Fruit fly (Drosophila melanogaster) whole organism, adult: ENCODE data around the gene ouib.

ENCODE experiments used
- CG7045 ChIP-seq: fragments of 200-800 bp; sonication (Bioruptor generic); optimal IDR thresholded peaks from 2 replicates; lab custom pipeline; 2017; ENCODE audit warnings: missing biosample characterization, mild to moderate bottlenecking, missing genetic modification characterization
- Clk ChIP-seq: fragments of 200-800 bp; sonication (Bioruptor generic); optimal IDR thresholded peaks from 2 replicates; lab custom pipeline; 2017; ENCODE audit warnings: missing biosample characterization, missing genetic modification characterization
- Mnt ChIP-seq: fragments of 200-800 bp; sonication (Bioruptor generic); optimal IDR thresholded peaks from 2 replicates; lab custom pipeline; 2016; ENCODE audit warnings: missing biosample characterization, mild to moderate bottlenecking, missing genetic modification characterization
- cic ChIP-seq: fragments of 200-800 bp; sonication (Bioruptor generic); optimal IDR thresholded peaks from 2 replicates; lab custom pipeline; 2017; ENCODE audit warnings: missing biosample characterization, mild to moderate bottlenecking, missing genetic modification characterization, moderate library complexity
- kay ChIP-seq: fragments of 200-800 bp; sonication (Bioruptor generic); peaks from one replicate; lab custom pipeline; 2016; ENCODE audit warnings: missing biosample characterization, missing genetic modification characterization, borderline replicate concordance
- ovo ChIP-seq: fragments of 200-800 bp; sonication (Bioruptor generic); optimal IDR thresholded peaks from 2 replicates; lab custom pipeline; 2016; ENCODE audit warnings: missing biosample characterization, missing genetic modification characterization

DNA sequence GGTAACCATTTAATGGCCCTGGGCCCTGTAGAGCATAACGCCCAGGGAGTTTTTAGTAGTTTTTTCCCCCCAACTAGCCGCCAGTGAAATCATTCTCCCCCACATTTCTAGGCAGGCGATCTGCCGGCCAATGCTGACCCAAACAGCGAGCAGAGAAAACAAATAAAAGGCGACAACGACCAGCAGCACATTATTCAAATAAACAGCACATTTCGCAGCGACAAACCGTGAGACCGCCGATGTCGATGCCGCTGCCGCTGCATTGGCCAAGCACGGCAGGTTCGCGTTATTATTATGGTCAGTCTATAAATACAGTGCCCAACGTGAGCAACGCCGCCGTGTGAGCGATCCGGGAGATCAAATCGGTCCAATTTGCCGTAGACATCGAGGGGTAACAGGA, 6.4 kb upstream of the ouib start, which contains the start of gene CG11760:
- TF ChIP-seq Mnt (GFP tag; lab: Kevin White, UChicago) (no peak), CG7045 (GFP tag; lab: Kevin White, UChicago) (no peak), ovo (GFP tag; lab: Kevin White, UChicago) (no peak), Clk (GFP tag; lab: Kevin White, UChicago) (no peak), kay (GFP tag; lab: Kevin White, UChicago) (no peak), cic (GFP tag; lab: Kevin White, UChicago) (no peak)
